Fruit fly (Drosophila melanogaster): ENCODE data around the gene FRG1.
A peak's percentile ranks its signal among the peaks of the same experiment; 100 is the strongest.

Gene FRG1

dm6 chr3L:20309354-20309753, 12.6 kb upstream of the FRG1 start, which contains the start of gene polo:
Gene polo (plus strand): TSS chr3L:20309654.
- TF ChIP-seq N (GFP tag; optimal IDR thresholded peaks at IDR 0.05) (no peak), Sp1 (GFP tag; optimal IDR thresholded peaks at IDR 0.05) (no peak), Abd-B (GFP tag; optimal IDR thresholded peaks at IDR 0.05) (no peak), rgr (GFP tag; optimal IDR thresholded peaks at IDR 0.05) (no peak), Vsx2 (GFP tag; optimal IDR thresholded peaks at IDR 0.05; ENCODE audit: partially characterized antibody) (no peak), GATAd (GFP tag; optimal IDR thresholded peaks at IDR 0.05) (no peak), CG9705 (GFP tag; optimal IDR thresholded peaks at IDR 0.05) (no peak), dl (GFP tag; optimal IDR thresholded peaks at IDR 0.05; ENCODE audit: insufficient read depth in 1 of 2, partially characterized antibody in 2 of 2) (no peak), OdsH (GFP tag; optimal IDR thresholded peaks at IDR 0.05) (no peak), Dif (GFP tag; optimal IDR thresholded peaks at IDR 0.05; ENCODE audit: partially characterized antibody) (no peak)

- TF ChIP-seq CG32264 (GFP tag; optimal IDR thresholded peaks at IDR 0.05) (no peak), br (GFP tag; optimal IDR thresholded peaks at IDR 0.05) (no peak), fru (GFP tag; optimal IDR thresholded peaks at IDR 0.05) (no peak), sage (GFP tag; optimal IDR thresholded peaks at IDR 0.05) (no peak), Rel (GFP tag; optimal IDR thresholded peaks at IDR 0.05) (no peak), Rel (tag; optimal IDR thresholded peaks at IDR 0.05) (no peak), HLH106 (tag; optimal IDR thresholded peaks at IDR 0.05) (no peak), woc (GFP tag; optimal IDR thresholded peaks at IDR 0.05) (no peak), dsf (GFP tag; optimal IDR thresholded peaks at IDR 0.05; ENCODE audit: borderline replicate concordance) (no peak), GATAd (GFP tag; optimal IDR thresholded peaks at IDR 0.05) (no peak), ey (GFP tag; optimal IDR thresholded peaks at IDR 0.05) (no peak), Sp1 (GFP tag; optimal IDR thresholded peaks at IDR 0.05) (no peak), Hr78 (GFP tag; optimal IDR thresholded peaks at IDR 0.05) (no peak), Abd-B (GFP tag; optimal IDR thresholded peaks at IDR 0.05) (no peak), Hnf4 (GFP tag; optimal IDR thresholded peaks at IDR 0.05) (no peak), Dif (GFP tag; optimal IDR thresholded peaks at IDR 0.05; ENCODE audit: partially characterized antibody) (no peak), jim (GFP tag; optimal IDR thresholded peaks at IDR 0.05) (no peak), Hr83 (GFP tag; optimal IDR thresholded peaks at IDR 0.05; ENCODE audit: poor library complexity, severe bottlenecking) (no peak), CrebA (GFP tag; optimal IDR thresholded peaks at IDR 0.05; ENCODE audit: borderline replicate concordance) (no peak), Vsx2 (GFP tag; optimal IDR thresholded peaks at IDR 0.05; ENCODE audit: partially characterized antibody) (no peak), OdsH (GFP tag; optimal IDR thresholded peaks at IDR 0.05) (no peak)
Measured at dm6 chr3L:20306142-20306541, 9.4 kb upstream of the FRG1 start, which contains the start of gene CG32225. Gene CG32225 (minus strand): TSS chr3L:20306283.

DNA sequence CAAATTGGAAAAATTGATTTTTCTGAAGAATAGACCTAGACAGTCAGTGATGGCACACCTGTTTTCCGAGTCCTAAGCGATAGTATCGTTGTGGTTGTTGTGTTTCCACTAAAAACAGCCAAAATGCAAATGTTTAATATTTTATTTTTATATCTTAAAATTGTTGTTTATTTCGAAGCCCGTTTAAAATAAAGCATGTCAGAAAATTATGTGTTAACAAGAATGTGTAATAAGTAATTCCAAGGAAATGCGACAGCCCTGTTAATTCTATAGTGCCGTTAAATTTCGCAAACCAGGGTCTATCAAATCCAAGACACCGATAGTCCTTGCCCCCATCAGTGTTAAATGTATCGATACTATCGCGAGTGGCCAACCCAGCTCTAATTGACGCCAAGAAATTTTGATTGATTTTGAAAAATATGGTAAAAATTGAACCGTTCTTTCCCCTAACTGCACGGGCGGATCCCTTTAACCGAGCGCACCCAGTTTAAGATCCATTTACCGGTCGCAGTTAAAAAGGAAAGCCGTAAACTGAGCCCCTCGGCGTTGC, 5.4 kb upstream of the FRG1 start, which contains the start of gene Pex23:
TSS of gene Pex23 (minus strand) at position 61 of the 550 bp plus-strand sequence.
- TF ChIP-seq HLH106 (tag; optimal IDR thresholded peaks at IDR 0.05) (peak; percentile 78), lola (GFP tag; optimal IDR thresholded peaks at IDR 0.05) (no peak), CG9705 (GFP tag; optimal IDR thresholded peaks at IDR 0.05) (peak; percentile 58), rgr (GFP tag; optimal IDR thresholded peaks at IDR 0.05) (peak; percentile 85), Hr78 (GFP tag; optimal IDR thresholded peaks at IDR 0.05) (no peak), dsf (GFP tag; optimal IDR thresholded peaks at IDR 0.05; ENCODE audit: borderline replicate concordance) (peak; percentile 84), Dif (GFP tag; optimal IDR thresholded peaks at IDR 0.05; ENCODE audit: partially characterized antibody) (no peak), br (GFP tag; optimal IDR thresholded peaks at IDR 0.05) (no peak), dmrt93B (GFP tag; optimal IDR thresholded peaks at IDR 0.05) (no peak), Dfd (GFP tag; optimal IDR thresholded peaks at IDR 0.05) (no peak), psq (GFP tag; optimal IDR thresholded peaks at IDR 0.05) (peak; percentile 69), OdsH (GFP tag; optimal IDR thresholded peaks at IDR 0.05) (peak; percentile 67), brk (GFP tag; optimal IDR thresholded peaks at IDR 0.05) (no peak), woc (GFP tag; optimal IDR thresholded peaks at IDR 0.05) (peak; percentile 72), fru (GFP tag; optimal IDR thresholded peaks at IDR 0.05) (peak; percentile 87), N (GFP tag; optimal IDR thresholded peaks at IDR 0.05) (no peak), sv (GFP tag; optimal IDR thresholded peaks at IDR 0.05) (peak; percentile 83), Abd-B (GFP tag; optimal IDR thresholded peaks at IDR 0.05) (no peak), tai (GFP tag; optimal IDR thresholded peaks at IDR 0.05) (no peak), GATAd (GFP tag; optimal IDR thresholded peaks at IDR 0.05) (peak; percentile 70), dl (GFP tag; optimal IDR thresholded peaks at IDR 0.05; ENCODE audit: insufficient read depth in 1 of 2, partially characterized antibody in 2 of 2) (no peak), foxo (GFP tag; optimal IDR thresholded peaks at IDR 0.05) (peak in 1 of 2 experiments; percentile 84), Myc (optimal IDR thresholded peaks at IDR 0.05) (peak; percentile 26), ey (GFP tag; optimal IDR thresholded peaks at IDR 0.05) (peak; percentile 82), CG32264 (GFP tag; optimal IDR thresholded peaks at IDR 0.05) (no peak), CrebA (GFP tag; optimal IDR thresholded peaks at IDR 0.05; ENCODE audit: borderline replicate concordance) (no peak), Sp1 (GFP tag; optimal IDR thresholded peaks at IDR 0.05) (peak; percentile 58), pan (optimal IDR thresholded peaks at IDR 0.05) (no peak), Hr83 (GFP tag; optimal IDR thresholded peaks at IDR 0.05; ENCODE audit: poor library complexity, severe bottlenecking) (peak; percentile 68), Rel (GFP tag; optimal IDR thresholded peaks at IDR 0.05) (no peak), Rel (tag; optimal IDR thresholded peaks at IDR 0.05) (peak; percentile 32), sage (GFP tag; optimal IDR thresholded peaks at IDR 0.05) (peak; percentile 45), Hnf4 (GFP tag; optimal IDR thresholded peaks at IDR 0.05) (no peak), Mio (GFP tag; optimal IDR thresholded peaks at IDR 0.05) (no peak), h (GFP tag; optimal IDR thresholded peaks at IDR 0.05) (peak; percentile 86), usp (GFP tag; optimal IDR thresholded peaks at IDR 0.05) (no peak), Jra (GFP tag; optimal IDR thresholded peaks at IDR 0.05) (peak; percentile 84), Vsx2 (GFP tag; optimal IDR thresholded peaks at IDR 0.05; ENCODE audit: partially characterized antibody) (no peak), jim (GFP tag; optimal IDR thresholded peaks at IDR 0.05) (no peak)
